Worm (Caenorhabditis elegans) whole organism, late embryonic: ENCODE data around the gene hot-7.

Source experiments
- C08G9.2 ChIP-seq: sonication (generic microtip); optimal IDR thresholded peaks from 2 replicates; lab custom pipeline; 2016; ENCODE audit warnings: mild to moderate bottlenecking, missing genetic modification characterization, moderate library complexity, missing compliant biosample characterization
- C38D4.7 ChIP-seq: fragments of 200-800 bp; sonication (Bioruptor generic); optimal IDR thresholded peaks from 2 replicates; lab custom pipeline; 2018; ENCODE audit warnings: mild to moderate bottlenecking, missing genetic modification characterization, moderate library complexity, missing compliant biosample characterization
- K02D7.2 ChIP-seq: sonication (generic microtip); optimal IDR thresholded peaks from 2 replicates; lab custom pipeline; 2017; ENCODE audit warnings: mild to moderate bottlenecking, missing genetic modification characterization, missing compliant biosample characterization
- T23F11.4 ChIP-seq: fragments of 200-800 bp; sonication (Bioruptor generic); optimal IDR thresholded peaks from 2 replicates; lab custom pipeline; 2018; ENCODE audit warnings: mild to moderate bottlenecking, missing genetic modification characterization, missing compliant biosample characterization
- Y22D7AL.16 ChIP-seq: sonication (generic microtip); optimal IDR thresholded peaks from 2 replicates; lab custom pipeline; 2016; ENCODE audit warnings: missing genetic modification characterization, missing compliant biosample characterization
- ahr-1 ChIP-seq: sonication (generic microtip); optimal IDR thresholded peaks from 2 replicates; lab custom pipeline; 2016; ENCODE audit warnings: missing genetic modification characterization, missing compliant biosample characterization
- ama-1 ChIP-seq: fragments of 150-350 bp; optimal IDR thresholded peaks from 2 replicates; lab custom pipeline; 2014
- ceh-14 ChIP-seq: sonication (generic microtip); optimal IDR thresholded peaks from 2 replicates; lab custom pipeline; 2016; ENCODE audit warnings: missing genotype, missing genetic modification characterization, missing compliant biosample characterization
- ceh-18 ChIP-seq: sonication (generic microtip); optimal IDR thresholded peaks from 2 replicates; lab custom pipeline; 2016; ENCODE audit warnings: missing genetic modification characterization, missing compliant biosample characterization
- ceh-19 ChIP-seq: fragments of 200-800 bp; sonication (Bioruptor generic); optimal IDR thresholded peaks from 2 replicates; lab custom pipeline; 2018; ENCODE audit warnings: mild to moderate bottlenecking, missing genetic modification characterization, missing compliant biosample characterization
- ceh-2 ChIP-seq: sonication (generic microtip); optimal IDR thresholded peaks from 2 replicates; lab custom pipeline; 2016; ENCODE audit warnings: missing genotype, missing genetic modification characterization, missing compliant biosample characterization
- ceh-24 ChIP-seq: sonication (generic microtip); optimal IDR thresholded peaks from 2 replicates; lab custom pipeline; 2016; ENCODE audit warnings: mild to moderate bottlenecking, missing genetic modification characterization, missing compliant biosample characterization
- ceh-30 ChIP-seq: fragments of 150-350 bp; optimal IDR thresholded peaks from 2 replicates; lab custom pipeline; 2014; ENCODE audit warnings: missing biosample characterization, missing genetic modification characterization
- ceh-34 ChIP-seq: sonication (generic microtip); optimal IDR thresholded peaks from 2 replicates; lab custom pipeline; 2016; ENCODE audit warnings: mild to moderate bottlenecking, missing genetic modification characterization, missing compliant biosample characterization
- ceh-45 ChIP-seq: fragments of 200-800 bp; sonication (Bioruptor generic); IDR thresholded peaks from 2 replicates; pipeline ENCODE4 v1.3.6; 2022; ENCODE audit warnings: missing genetic modification reagents, missing genetic modification characterization, missing compliant biosample characterization
- ceh-48 ChIP-seq: sonication (generic microtip); optimal IDR thresholded peaks from 2 replicates; lab custom pipeline; 2016; ENCODE audit warnings: missing genetic modification characterization, inconsistent platforms, missing compliant biosample characterization
- ceh-6 ChIP-seq: fragments of 200-800 bp; sonication (Bioruptor generic); optimal IDR thresholded peaks from 2 replicates; lab custom pipeline; 2018; ENCODE audit warnings: mild to moderate bottlenecking, missing genetic modification characterization, missing compliant biosample characterization
- ceh-9 ChIP-seq: sonication (generic microtip); optimal IDR thresholded peaks from 2 replicates; lab custom pipeline; 2016; ENCODE audit warnings: mild to moderate bottlenecking, missing genetic modification characterization, inconsistent platforms, missing compliant biosample characterization
- che-1 ChIP-seq: sonication (generic microtip); optimal IDR thresholded peaks from 2 replicates; lab custom pipeline; 2016; ENCODE audit warnings: mild to moderate bottlenecking, missing genetic modification characterization, missing compliant biosample characterization
- dmd-4 ChIP-seq: sonication (generic microtip); optimal IDR thresholded peaks from 2 replicates; lab custom pipeline; 2016; ENCODE audit warnings: borderline replicate concordance, missing genetic modification characterization, missing compliant biosample characterization
- elt-2 ChIP-seq: sonication (generic microtip); optimal IDR thresholded peaks from 2 replicates; lab custom pipeline; 2016; ENCODE audit warnings: missing genetic modification reagents, missing genetic modification characterization, missing compliant biosample characterization
- ets-4 ChIP-seq: sonication (generic microtip); optimal IDR thresholded peaks from 2 replicates; lab custom pipeline; 2016; ENCODE audit warnings: missing genetic modification characterization, missing compliant biosample characterization
- eyg-1 ChIP-seq: sonication (generic microtip); optimal IDR thresholded peaks from 2 replicates; lab custom pipeline; 2016; ENCODE audit warnings: missing genotype, missing genetic modification characterization, missing compliant biosample characterization
- fax-1 ChIP-seq: sonication (generic microtip); optimal IDR thresholded peaks from 2 replicates; lab custom pipeline; 2016; ENCODE audit warnings: missing genotype, missing genetic modification characterization, missing compliant biosample characterization
- fkh-10 ChIP-seq: fragments of 150-350 bp; optimal IDR thresholded peaks from 2 replicates; lab custom pipeline; 2014; ENCODE audit warnings: missing biosample characterization, missing genetic modification reagents, missing genetic modification characterization
- fkh-6 ChIP-seq: sonication (generic microtip); optimal IDR thresholded peaks from 2 replicates; lab custom pipeline; 2016; ENCODE audit warnings: missing genetic modification characterization, missing compliant biosample characterization
- gmeb-2 ChIP-seq: sonication (generic microtip); optimal IDR thresholded peaks from 2 replicates; lab custom pipeline; 2016; ENCODE audit warnings: missing genetic modification characterization, inconsistent platforms, missing compliant biosample characterization
- hlh-13 ChIP-seq: fragments of 200-800 bp; sonication (Bioruptor generic); optimal IDR thresholded peaks from 2 replicates; lab custom pipeline; 2018; ENCODE audit warnings: mild to moderate bottlenecking, missing genetic modification characterization, missing compliant biosample characterization
- hlh-15 ChIP-seq: sonication (generic microtip); optimal IDR thresholded peaks from 2 replicates; lab custom pipeline; 2016; ENCODE audit warnings: missing genetic modification characterization, missing compliant biosample characterization
- hlh-6 ChIP-seq: sonication (generic microtip); optimal IDR thresholded peaks from 2 replicates; lab custom pipeline; 2016; ENCODE audit warnings: missing genotype, missing genetic modification characterization, missing compliant biosample characterization
- hlh-8 ChIP-seq: sonication (generic microtip); optimal IDR thresholded peaks from 2 replicates; lab custom pipeline; 2016; ENCODE audit warnings: missing genotype, missing genetic modification characterization, missing compliant biosample characterization
- lim-6 ChIP-seq: sonication (generic microtip); optimal IDR thresholded peaks from 2 replicates; lab custom pipeline; 2016; ENCODE audit warnings: missing genetic modification characterization, missing compliant biosample characterization
- lin-11 ChIP-seq: fragments of 200-800 bp; sonication (Bioruptor generic); optimal IDR thresholded peaks from 2 replicates; lab custom pipeline; 2018; ENCODE audit warnings: mild to moderate bottlenecking, missing genetic modification characterization, missing compliant biosample characterization
- madf-2 ChIP-seq: sonication (generic microtip); optimal IDR thresholded peaks from 2 replicates; lab custom pipeline; 2017; ENCODE audit warnings: missing genetic modification characterization, missing compliant biosample characterization
- mec-3 ChIP-seq: sonication (generic microtip); optimal IDR thresholded peaks from 2 replicates; lab custom pipeline; 2016; ENCODE audit warnings: borderline replicate concordance, missing genetic modification characterization, missing compliant biosample characterization
- nfya-1 ChIP-seq: sonication (generic microtip); optimal IDR thresholded peaks from 2 replicates; lab custom pipeline; 2017; ENCODE audit warnings: missing genetic modification characterization, mild to moderate bottlenecking, missing compliant biosample characterization, antibody characterized with exemption, moderate library complexity
- nhr-11 ChIP-seq: fragments of 150-350 bp; optimal IDR thresholded peaks from 2 replicates; lab custom pipeline; 2014; ENCODE audit warnings: missing biosample characterization, missing genetic modification characterization
- nhr-232 ChIP-seq: sonication (generic microtip); optimal IDR thresholded peaks from 2 replicates; lab custom pipeline; 2016; ENCODE audit warnings: missing genetic modification characterization, missing compliant biosample characterization
- npax-4 ChIP-seq: sonication (generic microtip); optimal IDR thresholded peaks from 2 replicates; lab custom pipeline; 2016; ENCODE audit warnings: missing genetic modification characterization, missing compliant biosample characterization
- pag-3 ChIP-seq: sonication (generic microtip); optimal IDR thresholded peaks from 2 replicates; lab custom pipeline; 2016; ENCODE audit warnings: missing compliant biosample characterization, missing genetic modification characterization, borderline replicate concordance
- pax-1 ChIP-seq: fragments of 150-350 bp; optimal IDR thresholded peaks from 2 replicates; lab custom pipeline; 2014; ENCODE audit warnings: missing biosample characterization, missing genetic modification characterization
- pha-2 ChIP-seq: sonication (generic microtip); optimal IDR thresholded peaks from 2 replicates; lab custom pipeline; 2017; ENCODE audit warnings: mild to moderate bottlenecking, missing genetic modification characterization, missing compliant biosample characterization
- pqm-1 ChIP-seq: sonication (generic microtip); optimal IDR thresholded peaks from 2 replicates; lab custom pipeline; 2016; ENCODE audit warnings: missing genetic modification characterization, missing compliant biosample characterization
- pros-1 ChIP-seq: fragments of 150-350 bp; optimal IDR thresholded peaks from 2 replicates; lab custom pipeline; 2014; ENCODE audit warnings: missing biosample characterization, missing genetic modification reagents, missing genetic modification characterization
- sdc-2 ChIP-seq: sonication (generic microtip); optimal IDR thresholded peaks from 2 replicates; lab custom pipeline; 2016; ENCODE audit warnings: missing genotype, missing genetic modification characterization, missing compliant biosample characterization
- sox-2 ChIP-seq: fragments of 200-800 bp; sonication (Bioruptor generic); IDR thresholded peaks from 2 replicates; pipeline ENCODE4 v1.3.6; 2022; ENCODE audit warnings: missing genetic modification reagents, missing genetic modification characterization, missing compliant biosample characterization
- sox-4 ChIP-seq: sonication (generic microtip); optimal IDR thresholded peaks from 2 replicates; lab custom pipeline; 2017; ENCODE audit warnings: mild to moderate bottlenecking, missing genetic modification characterization, inconsistent platforms, missing compliant biosample characterization
- tbx-7 ChIP-seq: sonication (generic microtip); optimal IDR thresholded peaks from 2 replicates; lab custom pipeline; 2016; ENCODE audit warnings: missing genotype, missing genetic modification characterization, missing compliant biosample characterization
- ttx-3 ChIP-seq: sonication (generic microtip); optimal IDR thresholded peaks from 2 replicates; lab custom pipeline; 2016; ENCODE audit warnings: missing genetic modification reagents, missing genetic modification characterization, missing compliant biosample characterization
- unc-42 ChIP-seq: sonication (generic microtip); optimal IDR thresholded peaks from 2 replicates; lab custom pipeline; 2016; ENCODE audit warnings: missing genotype, missing genetic modification characterization, missing compliant biosample characterization
- unc-55 ChIP-seq: sonication (generic microtip); optimal IDR thresholded peaks from 2 replicates; lab custom pipeline; 2017; ENCODE audit warnings: missing biosample characterization, missing genetic modification reagents, missing genetic modification characterization
- unc-86 ChIP-seq: sonication (generic microtip); optimal IDR thresholded peaks from 2 replicates; lab custom pipeline; 2016; ENCODE audit warnings: missing genetic modification characterization, missing compliant biosample characterization
- zip-5 ChIP-seq: sonication (generic microtip); optimal IDR thresholded peaks from 2 replicates; lab custom pipeline; 2016; ENCODE audit warnings: missing genetic modification characterization, missing compliant biosample characterization
- ztf-16 ChIP-seq: sonication (generic microtip); optimal IDR thresholded peaks from 2 replicates; lab custom pipeline; 2017; ENCODE audit warnings: missing genetic modification characterization, missing compliant biosample characterization

hot-7 gene

DNA sequence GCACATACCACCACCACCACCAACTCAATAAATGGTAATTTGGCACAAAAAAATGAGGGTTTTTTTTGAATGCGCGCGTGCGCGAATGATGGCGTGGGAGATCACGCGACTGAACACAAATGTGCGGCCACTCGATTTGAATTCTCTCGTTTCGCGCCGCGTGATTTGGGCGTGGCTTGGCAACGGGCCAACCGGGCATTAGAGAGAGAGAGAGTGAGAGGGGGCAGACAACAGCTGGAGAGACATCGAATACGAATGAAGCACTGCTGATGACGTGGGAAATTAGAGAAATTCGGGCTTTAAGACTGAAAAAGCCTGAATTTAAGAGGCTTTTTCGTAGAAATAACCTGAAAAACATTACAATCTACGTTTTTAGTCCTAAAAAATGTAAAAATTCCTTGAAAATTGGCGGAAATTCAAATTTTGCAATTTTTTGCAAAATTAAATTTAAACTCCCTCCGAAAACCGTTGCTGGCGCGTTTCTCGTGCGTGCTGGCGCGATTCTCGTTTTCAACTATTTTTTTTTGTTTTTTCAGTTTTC lies 40.3 kb downstream of the hot-7 start (continued):
- TF ChIP-seq sdc-2 (tag; lab: Kevin White, UChicago) (peak; percentile 60), hlh-8 (tag; lab: Kevin White, UChicago) (peak; percentile 52), sox-2 (peak; percentile 3; the same call in 1 of the 2 replicates), T23F11.4 (GFP tag; lab: Kevin White, UChicago) (peak; percentile 26), nfya-1 (tag; lab: Kevin White, UChicago) (peak; percentile 94), tbx-7 (tag; lab: Kevin White, UChicago) (peak; percentile 10), Y22D7AL.16 (tag; lab: Kevin White, UChicago) (peak; percentile 36), hlh-13 (GFP tag; lab: Kevin White, UChicago) (no peak), pqm-1 (tag; lab: Kevin White, UChicago) (no peak), ceh-30 (no peak), elt-2 (peak; percentile 76), C38D4.7 (GFP tag; lab: Kevin White, UChicago) (peak; percentile 9), unc-55 (GFP tag; lab: Kevin White, UChicago) (peak; percentile 74), ceh-9 (peak; percentile 54), eyg-1 (tag; lab: Kevin White, UChicago) (no peak), ceh-18 (tag; lab: Kevin White, UChicago) (peak; percentile 93), che-1 (tag; lab: Kevin White, UChicago) (peak; percentile 16), ceh-14 (tag; lab: Kevin White, UChicago) (peak; percentile 79), gmeb-2 (tag; lab: Kevin White, UChicago) (no peak), fax-1 (peak; percentile 16), mec-3 (tag; lab: Kevin White, UChicago) (no peak), ceh-2 (tag; lab: Kevin White, UChicago) (peak; percentile 42), ttx-3 (tag; lab: Kevin White, UChicago) (no peak), nhr-232 (no peak), K02D7.2 (tag; lab: Kevin White, UChicago) (peak; percentile 38), ztf-16 (tag; lab: Kevin White, UChicago) (peak; percentile 27), ceh-48 (tag; lab: Kevin White, UChicago) (no peak), dmd-4 (tag; lab: Kevin White, UChicago) (no peak), lin-11 (peak; percentile 0), pros-1 (tag; lab: Kevin White, UChicago) (peak; percentile 55), ceh-19 (peak; percentile 74), unc-42 (tag; lab: Kevin White, UChicago) (peak; percentile 85), sox-4 (tag; lab: Kevin White, UChicago) (peak; percentile 11), ahr-1 (tag; lab: Kevin White, UChicago) (peak; percentile 39), ceh-24 (tag; lab: Kevin White, UChicago) (no peak), fkh-6 (tag; lab: Kevin White, UChicago) (peak; percentile 70), nhr-11 (tag; lab: Kevin White, UChicago) (no peak), npax-4 (tag; lab: Kevin White, UChicago) (no peak), fkh-10 (GFP tag; lab: Kevin White, UChicago) (no peak), ets-4 (tag; lab: Kevin White, UChicago) (peak; percentile 72), ceh-6 (peak; percentile 15), C08G9.2 (peak; percentile 61), pha-2 (peak; percentile 53)

DNA sequence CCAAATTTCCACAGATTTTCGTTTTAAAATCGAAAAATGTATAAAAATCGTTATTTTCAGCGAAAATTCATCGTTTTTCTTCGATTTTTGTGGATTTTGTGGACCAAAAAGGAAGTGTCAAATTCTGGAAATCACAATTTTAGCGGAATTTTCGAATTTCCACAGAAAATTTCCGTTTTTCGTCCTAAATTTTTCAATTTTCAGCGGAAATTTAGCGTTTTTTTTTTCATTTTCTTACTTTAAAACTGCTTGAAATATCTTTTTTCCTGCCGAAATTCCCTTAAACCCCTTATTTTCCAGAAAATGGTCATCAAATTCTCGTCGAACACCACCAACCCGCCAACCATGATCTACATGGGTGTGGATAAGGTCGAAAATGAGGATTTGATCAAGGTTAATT lies 40.8 kb downstream of the hot-7 start, which contains the start of gene Y54G11A.2:
Y54G11A.2 (plus strand) TSS at position 301 of the 400 bp plus-strand sequence.
- no peak for TF ChIP-seq ceh-45 (GFP tag; lab: Robert Waterston, UW)
- no peak for TF ChIP-seq elt-2
- no peak for TF ChIP-seq nhr-232
- TF ChIP-seq hlh-15: no peak
- TF ChIP-seq ceh-34 (tag; lab: Kevin White, UChicago): no peak
- no peak for TF ChIP-seq unc-86
- no peak for TF ChIP-seq ceh-2 (tag; lab: Kevin White, UChicago)
- no peak for TF ChIP-seq pax-1 (tag; lab: Kevin White, UChicago)
- TF ChIP-seq ama-1 (lab: Kevin White, UChicago): no peak
- no peak for TF ChIP-seq lim-6 (tag; lab: Kevin White, UChicago)
- no peak for TF ChIP-seq nhr-11 (tag; lab: Kevin White, UChicago)
- no peak for TF ChIP-seq Y22D7AL.16 (tag; lab: Kevin White, UChicago)
- TF ChIP-seq npax-4 (tag; lab: Kevin White, UChicago): no peak
- no peak for TF ChIP-seq madf-2 (tag; lab: Kevin White, UChicago)
- no peak for TF ChIP-seq hlh-6 (tag; lab: Kevin White, UChicago)
- no peak for TF ChIP-seq pag-3 (tag; lab: Kevin White, UChicago)
- TF ChIP-seq zip-5: no peak
